Worm (Caenorhabditis elegans) whole organism, young adult: ENCODE data around the gene cgef-1.
A peak's percentile ranks its signal among the peaks of the same experiment; 100 is the strongest.

Source experiments
- B0019.2 ChIP-seq: fragments of 200-800 bp; sonication (Bioruptor generic); conservative IDR thresholded peaks from 2 replicates; pipeline ENCODE4 v1.3.6; 2022; ENCODE audit warnings: missing genetic modification reagents, missing genetic modification characterization, missing compliant biosample characterization
- B0035.1 ChIP-seq: sonication (generic microtip); optimal IDR thresholded peaks from 2 replicates; lab custom pipeline; 2016; ENCODE audit warnings: missing genetic modification characterization, mild to moderate bottlenecking, missing compliant biosample characterization, missing genotype, missing genetic modification reagents
- C06A6.2 ChIP-seq: fragments of 200-800 bp; sonication (Bioruptor generic); conservative IDR thresholded peaks from 2 replicates; pipeline ENCODE4 v1.3.6; 2022; ENCODE audit warnings: missing genetic modification characterization, missing compliant biosample characterization
- F23B12.7 ChIP-seq: sonication (generic microtip); optimal IDR thresholded peaks from 2 replicates; lab custom pipeline; 2017; ENCODE audit warnings: missing genetic modification characterization, mild to moderate bottlenecking, missing compliant biosample characterization, antibody characterized with exemption, moderate library complexity; ENCODE audit not compliant: insufficient read depth
- F57A8.1 ChIP-seq: fragments of 200-800 bp; sonication (Bioruptor generic); optimal IDR thresholded peaks from 2 replicates; lab custom pipeline; 2018; ENCODE audit warnings: mild to moderate bottlenecking, missing genetic modification characterization, moderate library complexity, missing compliant biosample characterization
- K11D2.4 ChIP-seq: fragments of 200-800 bp; sonication (Bioruptor generic); IDR thresholded peaks from 2 replicates; pipeline ENCODE4 v1.3.6; 2022; ENCODE audit warnings: missing genetic modification reagents, missing genetic modification characterization, missing compliant biosample characterization
- T07F8.4 ChIP-seq: sonication (generic microtip); optimal IDR thresholded peaks from 2 replicates; lab custom pipeline; 2016; ENCODE audit warnings: mild to moderate bottlenecking, missing genetic modification characterization, moderate library complexity, missing compliant biosample characterization
- Y56A3A.18 ChIP-seq: fragments of 200-800 bp; sonication (Bioruptor generic); IDR thresholded peaks from 2 replicates; pipeline ENCODE4 v1.3.6; 2022; ENCODE audit warnings: missing genetic modification reagents, missing genetic modification characterization, missing compliant biosample characterization
- Y67H2A.10 ChIP-seq: fragments of 200-800 bp; sonication (Bioruptor generic); conservative IDR thresholded peaks from 2 replicates; pipeline ENCODE4 v1.3.6; 2022; ENCODE audit warnings: missing genetic modification reagents, missing genetic modification characterization, missing compliant biosample characterization
- attf-6 ChIP-seq: fragments of 200-800 bp; sonication (Bioruptor generic); IDR thresholded peaks from 2 replicates; pipeline ENCODE4 v1.3.6; 2022; ENCODE audit warnings: missing genetic modification reagents, missing genetic modification characterization, missing compliant biosample characterization
- bed-1 ChIP-seq: fragments of 200-800 bp; sonication (Bioruptor generic); IDR thresholded peaks from 2 replicates; pipeline ENCODE4 v1.3.6; 2022; ENCODE audit warnings: missing genetic modification reagents, missing genetic modification characterization, missing compliant biosample characterization
- bed-2 ChIP-seq: fragments of 200-800 bp; sonication (Bioruptor generic); IDR thresholded peaks from 2 replicates; pipeline ENCODE4 v1.3.6; 2022; ENCODE audit warnings: missing genetic modification reagents, missing genetic modification characterization, missing compliant biosample characterization
- cebp-1 ChIP-seq, 2 experiments: fragments of 200-800 bp in 1 of 2; sonication (Bioruptor generic) in 1 of 2; sonication (generic microtip) in 1 of 2; IDR thresholded peaks in 1 of 2; optimal IDR thresholded peaks in 1 of 2; 2 replicates each; pipeline versions ENCODE4 v1.3.6 to Lab custom; 2017 to 2022; ENCODE audit warnings: missing compliant biosample characterization in 2 of 2, missing genetic modification characterization in 2 of 2, mild to moderate bottlenecking in 1 of 2, missing genetic modification reagents in 1 of 2, moderate library complexity in 1 of 2
- cebp-2 ChIP-seq: fragments of 200-800 bp; sonication (Bioruptor generic); IDR thresholded peaks from 2 replicates; pipeline ENCODE4 v1.3.6; 2022; ENCODE audit warnings: missing genetic modification characterization, missing compliant biosample characterization
- chd-7 ChIP-seq: sonication (generic microtip); optimal IDR thresholded peaks from 2 replicates; lab custom pipeline; 2016; ENCODE audit warnings: mild to moderate bottlenecking, missing genetic modification characterization, moderate library complexity, missing compliant biosample characterization
- efl-1 ChIP-seq: fragments of 150-350 bp; optimal IDR thresholded peaks from 2 replicates; lab custom pipeline; 2014; ENCODE audit warnings: missing biosample characterization, missing genetic modification reagents, missing genetic modification characterization
- egl-44 ChIP-seq: fragments of 200-800 bp; sonication (Bioruptor generic); IDR thresholded peaks from 2 replicates; pipeline ENCODE4 v1.3.6; 2022; ENCODE audit warnings: missing genetic modification reagents, missing genetic modification characterization, missing compliant biosample characterization
- fkh-3 ChIP-seq: sonication (generic microtip); optimal IDR thresholded peaks from 2 replicates; lab custom pipeline; 2016; ENCODE audit warnings: mild to moderate bottlenecking, missing genetic modification characterization, missing compliant biosample characterization
- him-1 ChIP-seq: sonication (generic microtip); optimal IDR thresholded peaks from 2 replicates; lab custom pipeline; 2016; ENCODE audit warnings: missing genotype, missing genetic modification reagents, missing genetic modification characterization, missing compliant biosample characterization
- hlh-26 ChIP-seq: fragments of 200-800 bp; sonication (Bioruptor generic); conservative IDR thresholded peaks from 2 replicates; pipeline ENCODE4 v1.3.6; 2022; ENCODE audit warnings: missing genetic modification reagents, missing genetic modification characterization, missing compliant biosample characterization
- hmg-20 ChIP-seq: fragments of 200-800 bp; sonication (Bioruptor generic); IDR thresholded peaks from 2 replicates; pipeline ENCODE4 v1.3.6; 2022; ENCODE audit warnings: missing genetic modification reagents, missing genetic modification characterization, missing compliant biosample characterization
- lag-1 ChIP-seq: fragments of 200-800 bp; sonication (Bioruptor generic); IDR thresholded peaks from 2 replicates; pipeline ENCODE4 v1.3.6; 2022; ENCODE audit warnings: missing genetic modification reagents, missing genetic modification characterization, missing compliant biosample characterization
- madf-8 ChIP-seq: fragments of 200-800 bp; sonication (Bioruptor generic); conservative IDR thresholded peaks from 2 replicates; pipeline ENCODE4 v1.3.6; 2022; ENCODE audit warnings: missing genetic modification reagents, missing genetic modification characterization, missing compliant biosample characterization
- mxl-1 ChIP-seq: sonication (generic microtip); optimal IDR thresholded peaks from 2 replicates; lab custom pipeline; 2016; ENCODE audit warnings: missing genetic modification characterization, missing compliant biosample characterization
- nhr-27 ChIP-seq: fragments of 200-800 bp; sonication (Bioruptor generic); optimal IDR thresholded peaks from 2 replicates; lab custom pipeline; 2018; ENCODE audit warnings: mild to moderate bottlenecking, missing genetic modification characterization, moderate library complexity, missing compliant biosample characterization
- nhr-80 ChIP-seq: sonication (generic microtip); optimal IDR thresholded peaks from 2 replicates; lab custom pipeline; 2016; ENCODE audit warnings: missing genetic modification characterization, missing compliant biosample characterization
- pbrm-1 ChIP-seq: fragments of 200-800 bp; sonication (Bioruptor generic); IDR thresholded peaks from 2 replicates; pipeline ENCODE4 v1.3.6; 2022; ENCODE audit warnings: missing genetic modification reagents, missing genetic modification characterization, missing compliant biosample characterization
- snpc-1.1 ChIP-seq: sonication (generic microtip); optimal IDR thresholded peaks from 2 replicates; lab custom pipeline; 2017; ENCODE audit warnings: missing genetic modification characterization, mild to moderate bottlenecking, missing compliant biosample characterization, antibody characterized with exemption, moderate library complexity, missing genotype, missing genetic modification reagents; ENCODE audit not compliant: insufficient read depth
- snpc-4 ChIP-seq, 5 experiments: fragments of 150-350 bp in 1 of 5; sonication (generic microtip) in 4 of 5; optimal IDR thresholded peaks; 2 replicates each; lab custom pipeline; 2014 to 2018; ENCODE audit warnings: missing genetic modification characterization in 5 of 5, missing biosample characterization in 3 of 5, antibody characterized with exemption in 2 of 5, mild to moderate bottlenecking in 2 of 5, missing compliant biosample characterization in 2 of 5, missing genotype in 2 of 5, moderate library complexity in 2 of 5, missing genetic modification reagents in 1 of 5
- sptf-2 ChIP-seq: fragments of 200-800 bp; sonication (Bioruptor generic); optimal IDR thresholded peaks from 2 replicates; lab custom pipeline; 2018; ENCODE audit warnings: mild to moderate bottlenecking, missing genetic modification characterization, missing compliant biosample characterization
- tbp1 ChIP-seq: fragments of 200-800 bp; sonication (Bioruptor generic); optimal IDR thresholded peaks from 2 replicates; lab custom pipeline; 2018; ENCODE audit warnings: mild to moderate bottlenecking, missing genetic modification characterization, missing compliant biosample characterization
- unc-130 ChIP-seq: sonication (generic microtip); optimal IDR thresholded peaks from 2 replicates; lab custom pipeline; 2016; ENCODE audit warnings: missing genetic modification reagents, missing genetic modification characterization, missing compliant biosample characterization
- ztf-25 ChIP-seq: fragments of 200-800 bp; sonication (Bioruptor generic); IDR thresholded peaks from 2 replicates; pipeline ENCODE4 v1.3.6; 2022; ENCODE audit warnings: missing genetic modification reagents, missing genetic modification characterization, missing compliant biosample characterization
- ztf-28 ChIP-seq: fragments of 200-800 bp; sonication (Bioruptor generic); IDR thresholded peaks from 2 replicates; pipeline ENCODE4 v1.3.6; 2022; ENCODE audit warnings: missing genetic modification reagents, missing genetic modification characterization, missing compliant biosample characterization
- ztf-6 ChIP-seq: fragments of 200-800 bp; sonication (Bioruptor generic); IDR thresholded peaks from 2 replicates; pipeline ENCODE4 v1.3.6; 2022; ENCODE audit warnings: missing genetic modification reagents, missing genetic modification characterization, missing compliant biosample characterization

cgef-1 gene

DNA sequence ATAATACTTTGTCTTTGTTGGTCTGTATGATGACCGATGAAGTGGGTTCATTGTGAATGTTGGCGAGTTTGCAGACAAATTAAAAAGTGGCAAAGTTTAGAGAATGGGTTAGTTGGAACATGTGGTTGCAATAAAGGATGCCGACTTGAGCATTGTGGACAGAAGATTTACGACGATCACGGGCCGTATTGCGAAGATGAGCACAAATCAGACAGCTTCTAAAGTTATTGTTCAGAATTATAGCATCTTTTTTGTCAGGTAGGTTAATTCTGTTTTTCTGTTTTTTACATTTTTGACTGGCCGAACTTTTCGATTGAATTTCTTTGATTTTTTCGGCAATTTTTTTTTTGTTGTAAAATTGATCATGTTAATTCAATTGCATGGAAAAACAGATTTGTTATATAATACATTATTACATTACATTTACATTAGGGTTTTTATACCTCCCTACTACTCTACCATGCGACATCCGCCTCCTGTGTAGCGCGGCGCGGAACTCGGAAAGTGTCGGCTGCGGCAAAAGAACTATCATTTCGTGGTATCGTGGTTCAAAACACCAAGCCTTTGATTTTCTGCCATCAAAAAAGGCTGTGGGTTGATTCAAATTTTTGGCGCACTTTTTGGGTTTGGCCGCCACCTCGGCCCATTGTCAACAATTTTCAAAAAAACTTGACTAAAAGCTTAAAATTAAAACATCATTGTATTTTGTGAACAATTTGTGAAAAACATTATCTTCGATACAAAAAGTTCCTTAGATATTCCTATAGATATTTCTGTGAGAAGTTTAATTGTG is 8.2 kb upstream of the cgef-1 start, which contains the start of gene unc-2:
TSS of gene unc-2 (minus strand) at position 51 of the 793 bp plus-strand sequence.
- TF ChIP-seq hlh-26 (GFP tag; lab: Robert Waterston, UW) = no peak
- no peak for TF ChIP-seq nhr-27 (tag; lab: Kevin White, UChicago)
- peak; percentile 59 for TF ChIP-seq snpc-4 (GFP tag; optimal IDR thresholded peaks at IDR 0.05; lab: Kevin White, UChicago)
- TF ChIP-seq snpc-4 (tag; optimal IDR thresholded peaks at IDR 0.05; lab: Kevin White, UChicago) = peak in 3 of 4 experiments; percentile 67 to 88 (median 73)
- TF ChIP-seq snpc-1.1 (tag; lab: Kevin White, UChicago) = peak; percentile 80
- no peak for TF ChIP-seq F57A8.1 (GFP tag; lab: Kevin White, UChicago)
- TF ChIP-seq, all 124 proteins: peak for 2

ce11 chrX:2764278-2764677 is 7.6 kb upstream of the cgef-1 start:
- no peak for TF ChIP-seq bed-2 (GFP tag; lab: Robert Waterston, UW)
- TF ChIP-seq cebp-1 (GFP tag; IDR thresholded peaks at IDR 0.05; lab: Robert Waterston, UW) = no peak
- TF ChIP-seq cebp-1 (tag; optimal IDR thresholded peaks at IDR 0.05; lab: Kevin White, UChicago) = peak; percentile 76
- peak; percentile 9 for TF ChIP-seq nhr-80
- no peak for TF ChIP-seq T07F8.4 (tag; lab: Kevin White, UChicago)

DNA sequence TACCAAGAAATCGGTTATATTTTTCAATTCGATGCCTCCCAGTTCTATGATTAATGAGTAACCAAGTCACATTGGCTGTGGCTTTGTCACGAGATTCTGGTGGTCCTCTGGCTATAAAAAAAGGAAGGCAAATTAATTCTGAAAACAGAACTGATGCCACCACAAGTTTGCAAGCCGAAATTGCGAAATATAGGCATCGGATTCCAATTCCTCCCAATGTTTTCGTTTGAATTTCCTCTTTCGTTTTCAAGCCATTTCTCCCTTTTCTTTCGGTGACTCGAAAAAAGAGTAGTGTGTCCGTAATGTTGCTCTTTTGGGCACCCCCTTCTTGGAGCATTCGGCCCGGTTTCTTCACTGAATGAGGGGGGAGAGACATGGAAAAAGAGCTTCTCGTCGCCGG is 2.2 kb upstream of the cgef-1 start, which contains the start of gene F55F1.2:
TSS of gene F55F1.2 (minus strand) at position 376 of the 400 bp plus-strand sequence.
- no peak for TF ChIP-seq ztf-25 (GFP tag; lab: Robert Waterston, UW)
- no peak for TF ChIP-seq egl-44
- no peak for TF ChIP-seq tbp1 (GFP tag; lab: Kevin White, UChicago)
- TF ChIP-seq cebp-2 (GFP tag; lab: Robert Waterston, UW) = no peak
- peak; percentile 65; the same call in 1 of the 2 replicates for TF ChIP-seq cebp-1 (GFP tag; IDR thresholded peaks at IDR 0.05; lab: Robert Waterston, UW)
- TF ChIP-seq cebp-1 (tag; optimal IDR thresholded peaks at IDR 0.05; lab: Kevin White, UChicago) = peak; percentile 84
- no peak for TF ChIP-seq pbrm-1
- no peak for TF ChIP-seq mxl-1

ce11 chrX:2776955-2777354 is 5.1 kb downstream of the cgef-1 start:
- TF ChIP-seq Y56A3A.18 (GFP tag; lab: Robert Waterston, UW) (no peak), ztf-6 (no peak), unc-130 (GFP tag; lab: Kevin White, UChicago) (no peak), K11D2.4 (GFP tag; lab: Robert Waterston, UW) (no peak)

- TF ChIP-seq ztf-28 (GFP tag; lab: Robert Waterston, UW) (no peak), cebp-1 (GFP tag; IDR thresholded peaks at IDR 0.05; lab: Robert Waterston, UW) (no peak), cebp-1 (tag; optimal IDR thresholded peaks at IDR 0.05; lab: Kevin White, UChicago) (no peak), B0019.2 (GFP tag; lab: Robert Waterston, UW) (no peak), madf-8 (GFP tag; lab: Robert Waterston, UW) (no peak), Y67H2A.10 (no peak), hmg-20 (GFP tag; lab: Robert Waterston, UW) (no peak), chd-7 (tag; lab: Kevin White, UChicago) (no peak), fkh-3 (tag; lab: Kevin White, UChicago) (no peak), bed-1 (GFP tag; lab: Robert Waterston, UW) (no peak), attf-6 (GFP tag; lab: Robert Waterston, UW) (no peak), sptf-2 (GFP tag; lab: Kevin White, UChicago) (no peak), B0035.1 (tag; lab: Kevin White, UChicago) (no peak), lag-1 (GFP tag; lab: Robert Waterston, UW) (no peak), C06A6.2 (no peak), efl-1 (GFP tag; lab: Kevin White, UChicago) (no peak), F57A8.1 (GFP tag; lab: Kevin White, UChicago) (no peak), him-1 (tag; lab: Kevin White, UChicago) (no peak), F23B12.7 (tag; lab: Kevin White, UChicago) (no peak)
- TF ChIP-seq, all 124 proteins: peak for 0
Observed at ce11 chrX:2777973-2778372, 6.1 kb downstream of the cgef-1 start.
